Worm (Caenorhabditis elegans) whole organism, late embryonic: ENCODE measurements around the gene sra-37.

Experiments used
- T23F11.4 ChIP-seq: fragments of 200-800 bp; sonication (Bioruptor generic); optimal IDR thresholded peaks from 2 replicates; lab custom pipeline; 2018; ENCODE audit warnings: mild to moderate bottlenecking, missing genetic modification characterization, missing compliant biosample characterization
- ama-1 ChIP-seq: fragments of 150-350 bp; optimal IDR thresholded peaks from 2 replicates; lab custom pipeline; 2014
- ceh-48 ChIP-seq: sonication (generic microtip); optimal IDR thresholded peaks from 2 replicates; lab custom pipeline; 2016; ENCODE audit warnings: missing genetic modification characterization, inconsistent platforms, missing compliant biosample characterization
- che-1 ChIP-seq: sonication (generic microtip); optimal IDR thresholded peaks from 2 replicates; lab custom pipeline; 2016; ENCODE audit warnings: mild to moderate bottlenecking, missing genetic modification characterization, missing compliant biosample characterization
- dmd-4 ChIP-seq: sonication (generic microtip); optimal IDR thresholded peaks from 2 replicates; lab custom pipeline; 2016; ENCODE audit warnings: borderline replicate concordance, missing genetic modification characterization, missing compliant biosample characterization
- elt-2 ChIP-seq: sonication (generic microtip); optimal IDR thresholded peaks from 2 replicates; lab custom pipeline; 2016; ENCODE audit warnings: missing genetic modification reagents, missing genetic modification characterization, missing compliant biosample characterization
- nfya-1 ChIP-seq: sonication (generic microtip); optimal IDR thresholded peaks from 2 replicates; lab custom pipeline; 2017; ENCODE audit warnings: missing genetic modification characterization, mild to moderate bottlenecking, missing compliant biosample characterization, antibody characterized with exemption, moderate library complexity
- pha-4 ChIP-seq: fragments of 150-350 bp; optimal IDR thresholded peaks from 2 replicates; lab custom pipeline; 2018; ENCODE audit warnings: missing biosample characterization, missing genetic modification reagents, missing genetic modification characterization
- pqm-1 ChIP-seq: sonication (generic microtip); optimal IDR thresholded peaks from 2 replicates; lab custom pipeline; 2016; ENCODE audit warnings: missing genetic modification characterization, missing compliant biosample characterization
- sdc-2 ChIP-seq: sonication (generic microtip); optimal IDR thresholded peaks from 2 replicates; lab custom pipeline; 2016; ENCODE audit warnings: missing genotype, missing genetic modification characterization, missing compliant biosample characterization
- sox-2 ChIP-seq: fragments of 200-800 bp; sonication (Bioruptor generic); IDR thresholded peaks from 2 replicates; pipeline ENCODE4 v1.3.6; 2022; ENCODE audit warnings: missing genetic modification reagents, missing genetic modification characterization, missing compliant biosample characterization

- TF ChIP-seq sdc-2 (tag; lab: Kevin White, UChicago), result no peak
- TF ChIP-seq ama-1 (lab: Kevin White, UChicago), result no peak
- no peak for TF ChIP-seq T23F11.4 (GFP tag; lab: Kevin White, UChicago)
- no peak for TF ChIP-seq sox-2
- TF ChIP-seq pqm-1, result no peak
- TF ChIP-seq elt-2 (tag; lab: Kevin White, UChicago), result no peak
- TF ChIP-seq pha-4 (tag; lab: Kevin White, UChicago), result no peak
- TF ChIP-seq nfya-1 (tag; lab: Kevin White, UChicago), result no peak
- no peak for TF ChIP-seq che-1
- no peak for TF ChIP-seq dmd-4
- no peak for TF ChIP-seq ceh-48 (tag; lab: Kevin White, UChicago)
These were observed 47.1 kb upstream of the sra-37 start for ce11 chrX:13940287-13940686.
